Worm (Caenorhabditis elegans) whole organism, L4 larva: ENCODE measurements around the gene K09G1.1.

Experiments
- R02D3.7 ChIP-seq: fragments of 150-350 bp; sonication (generic microtip); optimal IDR thresholded peaks from 3 replicates; lab custom pipeline; 2014; ENCODE audit warnings: missing biosample characterization, missing genetic modification characterization
- aha-1 ChIP-seq: fragments of 150-350 bp; peaks from one replicate; lab custom pipeline; 2014; ENCODE audit warnings: missing biosample characterization, missing genetic modification characterization
- ztf-11 ChIP-seq: fragments of 150-350 bp; optimal IDR thresholded peaks from 2 replicates; lab custom pipeline; 2014; ENCODE audit warnings: missing biosample characterization, missing genetic modification characterization

- TF ChIP-seq ztf-11 (tag; lab: Kevin White, UChicago), result no peak
- no peak for TF ChIP-seq aha-1 (tag; lab: Kevin White, UChicago)
- TF ChIP-seq R02D3.7, result no peak
Measured at ce11 chrV:9618919-9619318, 35.6 kb downstream of the K09G1.1 start, which contains the start of gene idpc-7.
